Fruit fly (Drosophila melanogaster) whole organism, pupa: ENCODE results near the gene Rnb.

ENCODE experiments used
- CG15710 ChIP-seq: fragments of 200-800 bp; sonication (Bioruptor generic); optimal IDR thresholded peaks from 2 replicates; lab custom pipeline; 2018; ENCODE audit warnings: missing biosample characterization, mild to moderate bottlenecking, missing genetic modification characterization, moderate library complexity
- CG17806 ChIP-seq: fragments of 200-800 bp; sonication (Bioruptor generic); optimal IDR thresholded peaks from 2 replicates; lab custom pipeline; 2018; ENCODE audit warnings: missing biosample characterization, mild to moderate bottlenecking, missing genetic modification characterization, moderate library complexity
- CG32121 ChIP-seq: fragments of 200-800 bp; sonication (Bioruptor generic); IDR thresholded peaks from 2 replicates; pipeline ENCODE4 v1.3.6; 2022; ENCODE audit warnings: missing biosample characterization, missing genetic modification characterization
- CG4496 ChIP-seq: fragments of 200-800 bp; sonication (Bioruptor generic); IDR thresholded peaks from 3 replicates; pipeline ENCODE4 v1.3.6; 2022; ENCODE audit warnings: missing biosample characterization, missing genetic modification characterization
- CG8301 ChIP-seq: fragments of 200-800 bp; sonication (Bioruptor generic); optimal IDR thresholded peaks from 2 replicates; lab custom pipeline; 2018; ENCODE audit warnings: missing biosample characterization, mild to moderate bottlenecking, missing genetic modification characterization
- D1 ChIP-seq: fragments of 200-800 bp; sonication (Bioruptor generic); optimal IDR thresholded peaks from 2 replicates; lab custom pipeline; 2018; ENCODE audit warnings: missing biosample characterization, mild to moderate bottlenecking, missing genetic modification characterization, moderate library complexity
- EcR ChIP-seq: fragments of 200-800 bp; sonication (Bioruptor generic); optimal IDR thresholded peaks from 3 replicates; lab custom pipeline; 2019; ENCODE audit warnings: missing biosample characterization, missing genetic modification characterization, mild to moderate bottlenecking, moderate library complexity, missing genetic modification reagents
- Pif1A ChIP-seq: fragments of 200-800 bp; sonication (Bioruptor generic); optimal IDR thresholded peaks from 3 replicates; lab custom pipeline; 2016; ENCODE audit warnings: missing biosample characterization, missing genetic modification characterization
- Pif1B ChIP-seq: fragments of 200-800 bp; sonication (Bioruptor generic); optimal IDR thresholded peaks from 3 replicates; lab custom pipeline; 2016; ENCODE audit warnings: missing biosample characterization, missing genetic modification characterization
- Snoo ChIP-seq: fragments of 200-800 bp; sonication (Bioruptor generic); optimal IDR thresholded peaks from 3 replicates; lab custom pipeline; 2017; ENCODE audit warnings: missing biosample characterization, mild to moderate bottlenecking, missing genetic modification characterization, inconsistent platforms

DNA sequence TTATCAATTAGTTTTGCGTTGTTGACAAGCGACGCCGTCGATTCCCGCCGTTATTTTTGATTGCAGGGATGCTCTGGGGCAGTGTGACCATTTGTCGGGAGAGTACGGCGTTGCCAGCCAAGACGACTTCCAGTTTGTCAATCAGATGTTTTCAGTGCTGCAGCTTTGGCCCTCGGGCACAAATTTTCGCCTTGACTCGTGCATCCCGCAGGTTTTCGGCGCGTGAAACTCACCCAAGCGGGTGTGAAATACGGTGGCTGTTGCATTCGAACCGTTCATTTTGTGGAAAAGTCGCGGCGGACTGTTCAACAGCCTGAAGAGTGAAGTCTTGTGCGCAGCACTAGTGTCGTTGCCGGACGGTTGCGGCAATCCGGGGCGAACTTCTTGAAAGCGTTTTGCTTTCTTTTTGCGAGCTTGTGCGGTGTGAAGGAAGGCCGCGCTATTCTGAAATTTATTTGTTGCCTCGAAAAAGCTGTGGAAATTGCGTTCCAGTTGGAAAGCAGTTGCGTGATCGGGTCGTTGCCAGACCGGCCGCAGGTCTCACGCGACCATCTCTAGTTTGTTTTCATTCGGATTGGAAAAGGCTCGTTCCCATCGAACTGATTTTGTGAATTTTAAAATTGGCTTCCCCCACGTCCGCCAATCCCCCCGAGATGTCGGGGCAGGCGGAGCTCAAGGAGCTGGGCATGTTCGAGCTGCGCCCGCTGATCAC, 7.7 kb upstream of the Rnb start, which contains the start of the genes ca and ncd:
- TF ChIP-seq Pif1B (GFP tag; lab: Kevin White, UChicago) (no peak), Snoo (no peak), CG8301 (no peak), CG17806 (tag; lab: Kevin White, UChicago) (no peak), CG4496 (GFP tag; lab: Robert Waterston, UW) (no peak), Pif1A (GFP tag; lab: Kevin White, UChicago) (no peak), CG32121 (GFP tag; lab: Robert Waterston, UW) (no peak), CG15710 (tag; lab: Kevin White, UChicago) (no peak), EcR (GFP tag; lab: Kevin White, UChicago) (no peak), D1 (tag; lab: Kevin White, UChicago) (no peak)
